Fruit fly (Drosophila melanogaster) whole organism, embryonic: ENCODE results near the gene CG43318.
A peak's percentile ranks its signal among the peaks of the same experiment; 100 is the strongest.

Experiments
- Bgb ChIP-seq: fragments of 200-800 bp; sonication (Bioruptor generic); IDR thresholded peaks from 2 replicates; pipeline ENCODE4 v1.3.6; 2022; ENCODE audit warnings: missing biosample characterization, missing genetic modification characterization; ENCODE audit not compliant: partially characterized antibody
- Bteb2 ChIP-seq: fragments of 200-800 bp; sonication (Bioruptor generic); optimal IDR thresholded peaks from 2 replicates; lab custom pipeline; 2016; ENCODE audit warnings: missing biosample characterization, missing genetic modification characterization
- CG11093 ChIP-seq: fragments of 200-800 bp; sonication (Bioruptor generic); IDR thresholded peaks from 3 replicates; pipeline ENCODE4 v1.3.6; 2022; ENCODE audit warnings: missing biosample characterization, missing genetic modification characterization
- CG11456 ChIP-seq: fragments of 200-800 bp; sonication (Bioruptor generic); IDR thresholded peaks from 3 replicates; pipeline ENCODE4 v1.3.6; 2022; ENCODE audit warnings: missing biosample characterization, missing genetic modification characterization
- CG11560 ChIP-seq: fragments of 200-800 bp; sonication (Bioruptor generic); IDR thresholded peaks from 3 replicates; pipeline ENCODE4 v1.3.6; 2022; ENCODE audit warnings: missing biosample characterization, missing genetic modification characterization
- CG12236 ChIP-seq: fragments of 200-800 bp; sonication (Bioruptor generic); optimal IDR thresholded peaks from 2 replicates; lab custom pipeline; 2016; ENCODE audit warnings: missing biosample characterization, missing genetic modification characterization
- CG13624 ChIP-seq: fragments of 200-800 bp; sonication (Bioruptor generic); optimal IDR thresholded peaks from 2 replicates; lab custom pipeline; 2016; ENCODE audit warnings: missing biosample characterization, missing genetic modification characterization
- CG14050 ChIP-seq: fragments of 200-800 bp; sonication (Bioruptor generic); IDR thresholded peaks from 3 replicates; pipeline ENCODE4 v1.3.6; 2022; ENCODE audit warnings: missing biosample characterization, missing genetic modification characterization
- CG17186 ChIP-seq: fragments of 200-800 bp; sonication (Bioruptor generic); optimal IDR thresholded peaks from 3 replicates; lab custom pipeline; 2017; ENCODE audit warnings: missing biosample characterization, missing genetic modification reagents, missing genetic modification characterization
- CG17612 ChIP-seq: fragments of 200-800 bp; sonication (Bioruptor generic); IDR thresholded peaks from 2 replicates; pipeline ENCODE4 v1.3.6; 2022; ENCODE audit warnings: missing biosample characterization, missing genetic modification characterization
- CG1832 ChIP-seq: fragments of 200-800 bp; sonication (Bioruptor generic); optimal IDR thresholded peaks from 2 replicates; lab custom pipeline; 2017; ENCODE audit warnings: missing biosample characterization, mild to moderate bottlenecking, missing genetic modification characterization, inconsistent platforms
- CG2116 ChIP-seq: fragments of 200-800 bp; sonication (Bioruptor generic); optimal IDR thresholded peaks from 3 replicates; lab custom pipeline; 2018; ENCODE audit warnings: missing biosample characterization, mild to moderate bottlenecking, missing genetic modification characterization
- CG2202 ChIP-seq: fragments of 200-800 bp; sonication (Bioruptor generic); optimal IDR thresholded peaks from 2 replicates; lab custom pipeline; 2018; ENCODE audit warnings: missing biosample characterization, mild to moderate bottlenecking, missing genetic modification characterization
- CG2678 ChIP-seq: fragments of 200-800 bp; sonication (Bioruptor generic); optimal IDR thresholded peaks from 3 replicates; lab custom pipeline; 2019; ENCODE audit warnings: missing biosample characterization, mild to moderate bottlenecking, missing genetic modification characterization, moderate library complexity
- CG3065 ChIP-seq: fragments of 200-800 bp; sonication (Bioruptor generic); optimal IDR thresholded peaks from 2 replicates; lab custom pipeline; 2016; ENCODE audit warnings: missing biosample characterization, missing genetic modification characterization
- CG3281 ChIP-seq: fragments of 200-800 bp; sonication (Bioruptor generic); optimal IDR thresholded peaks from 3 replicates; lab custom pipeline; 2017; ENCODE audit warnings: missing biosample characterization, mild to moderate bottlenecking, missing genetic modification characterization
- CG3407 ChIP-seq: fragments of 200-800 bp; sonication (Bioruptor generic); optimal IDR thresholded peaks from 2 replicates; lab custom pipeline; 2018; ENCODE audit warnings: missing biosample characterization, mild to moderate bottlenecking, missing genetic modification characterization
- CG3838 ChIP-seq: fragments of 200-800 bp; sonication (Bioruptor generic); optimal IDR thresholded peaks from 3 replicates; lab custom pipeline; 2016; ENCODE audit warnings: missing biosample characterization, missing genetic modification characterization
- CG3995 ChIP-seq: fragments of 200-800 bp; sonication (Bioruptor generic); optimal IDR thresholded peaks from 3 replicates; lab custom pipeline; 2016; ENCODE audit warnings: missing biosample characterization, missing genetic modification characterization
- CG4617 ChIP-seq: fragments of 200-800 bp; sonication (Bioruptor generic); optimal IDR thresholded peaks from 3 replicates; lab custom pipeline; 2016; ENCODE audit warnings: missing biosample characterization, missing genetic modification characterization, borderline replicate concordance
- CG6689 ChIP-seq: fragments of 200-800 bp; sonication (Bioruptor generic); IDR thresholded peaks from 2 replicates; pipeline ENCODE4 v1.3.6; 2022; ENCODE audit warnings: missing biosample characterization, missing genetic modification characterization
- CG8924 ChIP-seq: fragments of 200-800 bp; optimal IDR thresholded peaks from 3 replicates; lab custom pipeline; 2019; ENCODE audit warnings: missing biosample characterization, mild to moderate bottlenecking, missing genetic modification characterization, moderate library complexity
- CG9215 ChIP-seq: fragments of 200-800 bp; sonication (Bioruptor generic); IDR thresholded peaks from 2 replicates; pipeline ENCODE4 v1.3.6; 2022; ENCODE audit warnings: missing biosample characterization, missing genetic modification characterization
- Chrac-16 ChIP-seq: fragments of 200-800 bp; sonication (Bioruptor generic); optimal IDR thresholded peaks from 3 replicates; lab custom pipeline; 2016; ENCODE audit warnings: missing biosample characterization, missing genetic modification characterization
- E2f2 ChIP-seq: fragments of 200-800 bp; sonication (Bioruptor generic); IDR thresholded peaks from 2 replicates; pipeline ENCODE4 v1.3.6; 2022; ENCODE audit warnings: missing biosample characterization, missing genetic modification characterization
- ERR ChIP-seq: fragments of 200-800 bp; sonication (Bioruptor generic); optimal IDR thresholded peaks from 2 replicates; lab custom pipeline; 2016; ENCODE audit warnings: missing biosample characterization, missing genetic modification characterization
- Ets65A ChIP-seq: fragments of 200-800 bp; sonication (Bioruptor generic); peaks from one replicate; lab custom pipeline; 2016; ENCODE audit warnings: missing biosample characterization, missing genetic modification characterization
- Fer3 ChIP-seq: fragments of 200-800 bp; sonication (Bioruptor generic); optimal IDR thresholded peaks from 2 replicates; lab custom pipeline; 2018; ENCODE audit warnings: missing biosample characterization, mild to moderate bottlenecking, missing genetic modification characterization, moderate library complexity
- MBD-R2 ChIP-seq: fragments of 200-800 bp; sonication (Bioruptor generic); IDR thresholded peaks from 2 replicates; pipeline ENCODE4 v1.3.6; 2022; ENCODE audit warnings: missing biosample characterization, missing genetic modification characterization
- Mes4 ChIP-seq: fragments of 200-800 bp; sonication (Bioruptor generic); optimal IDR thresholded peaks from 2 replicates; lab custom pipeline; 2016; ENCODE audit warnings: missing biosample characterization, missing genetic modification characterization
- Ptx1 ChIP-seq: fragments of 200-800 bp; sonication (Bioruptor generic); IDR thresholded peaks from 2 replicates; pipeline ENCODE4 v1.3.6; 2022; ENCODE audit warnings: missing biosample characterization, missing genetic modification characterization
- Rx ChIP-seq: fragments of 200-800 bp; sonication (Bioruptor generic); IDR thresholded peaks from 2 replicates; pipeline ENCODE4 v1.3.6; 2022; ENCODE audit warnings: missing biosample characterization, missing genetic modification characterization
- abd-A ChIP-seq: fragments of 200-800 bp; sonication (Bioruptor generic); optimal IDR thresholded peaks from 3 replicates; lab custom pipeline; 2019; ENCODE audit warnings: missing biosample characterization, mild to moderate bottlenecking, missing genetic modification characterization, moderate library complexity
- caup ChIP-seq: fragments of 200-800 bp; sonication (Bioruptor generic); optimal IDR thresholded peaks from 3 replicates; lab custom pipeline; 2017; ENCODE audit warnings: missing biosample characterization, mild to moderate bottlenecking, missing genetic modification characterization, moderate library complexity; ENCODE audit not compliant: severe bottlenecking
- dimm ChIP-seq: fragments of 200-800 bp; sonication (Bioruptor generic); IDR thresholded peaks from 2 replicates; pipeline ENCODE4 v1.3.6; 2022; ENCODE audit warnings: missing biosample characterization, missing genetic modification characterization
- dmrt11E ChIP-seq: fragments of 200-800 bp; sonication (Bioruptor generic); optimal IDR thresholded peaks from 3 replicates; lab custom pipeline; 2018; ENCODE audit warnings: missing biosample characterization, mild to moderate bottlenecking, missing genetic modification characterization, moderate library complexity
- dpn ChIP-seq, 2 experiments: fragments of 200-800 bp; sonication (Bioruptor generic); optimal IDR thresholded peaks; 3 replicates each; lab custom pipeline; 2016; ENCODE audit warnings: missing biosample characterization in 2 of 2, missing genetic modification characterization in 2 of 2
- exex ChIP-seq: fragments of 200-800 bp; sonication (Bioruptor generic); optimal IDR thresholded peaks from 4 replicates; lab custom pipeline; 2018; ENCODE audit warnings: missing biosample characterization, mild to moderate bottlenecking, missing genetic modification characterization, moderate library complexity
- eyg ChIP-seq: fragments of 200-800 bp; sonication (Bioruptor generic); optimal IDR thresholded peaks from 3 replicates; lab custom pipeline; 2016; ENCODE audit warnings: missing biosample characterization, missing genetic modification characterization
- ind ChIP-seq: fragments of 200-800 bp; sonication (Bioruptor generic); optimal IDR thresholded peaks from 3 replicates; lab custom pipeline; 2016; ENCODE audit warnings: missing biosample characterization, missing genetic modification characterization
- lmd ChIP-seq: fragments of 200-800 bp; sonication (Bioruptor generic); IDR thresholded peaks from 2 replicates; pipeline ENCODE4 v1.3.6; 2022; ENCODE audit warnings: missing biosample characterization, missing genetic modification characterization
- mam ChIP-seq: fragments of 200-800 bp; sonication (Bioruptor generic); optimal IDR thresholded peaks from 3 replicates; lab custom pipeline; 2016; ENCODE audit warnings: missing biosample characterization, missing genetic modification characterization
- mld ChIP-seq: fragments of 200-800 bp; sonication (Bioruptor generic); IDR thresholded peaks from 3 replicates; pipeline ENCODE4 v1.3.6; 2022; ENCODE audit warnings: missing biosample characterization, missing genetic modification characterization; ENCODE audit not compliant: partially characterized antibody
- nerfin-2 ChIP-seq: fragments of 200-800 bp; sonication (Bioruptor generic); IDR thresholded peaks from 2 replicates; pipeline ENCODE4 v1.3.6; 2022; ENCODE audit warnings: missing biosample characterization, missing genetic modification characterization; ENCODE audit not compliant: partially characterized antibody
- pzg ChIP-seq: fragments of 200-800 bp; sonication (Bioruptor generic); optimal IDR thresholded peaks from 3 replicates; lab custom pipeline; 2018; ENCODE audit warnings: missing biosample characterization, mild to moderate bottlenecking, missing genetic modification characterization, moderate library complexity
- sens ChIP-seq: fragments of 200-800 bp; sonication (Bioruptor generic); peaks from one replicate; lab custom pipeline; 2016; ENCODE audit warnings: missing biosample characterization, missing genetic modification characterization
- sqz ChIP-seq: fragments of 200-800 bp; sonication (Bioruptor generic); optimal IDR thresholded peaks from 3 replicates; lab custom pipeline; 2018; ENCODE audit warnings: missing biosample characterization, mild to moderate bottlenecking, missing genetic modification characterization
- stc ChIP-seq: fragments of 200-800 bp; sonication (Bioruptor generic); IDR thresholded peaks from 2 replicates; pipeline ENCODE4 v1.3.6; 2022; ENCODE audit warnings: missing biosample characterization, missing genetic modification characterization
- tio ChIP-seq: fragments of 200-800 bp; sonication (Bioruptor generic); optimal IDR thresholded peaks from 2 replicates; lab custom pipeline; 2017; ENCODE audit warnings: missing biosample characterization, missing genetic modification characterization, inconsistent platforms
- trh ChIP-seq: fragments of 200-800 bp; sonication (Bioruptor generic); optimal IDR thresholded peaks from 2 replicates; lab custom pipeline; 2016; ENCODE audit warnings: missing biosample characterization, missing genetic modification characterization
- zen2 ChIP-seq: fragments of 200-800 bp; sonication (Bioruptor generic); IDR thresholded peaks from 3 replicates; pipeline ENCODE4 v1.3.6; 2022; ENCODE audit warnings: missing biosample characterization, missing genetic modification characterization; ENCODE audit not compliant: partially characterized antibody

The CG43318 gene

DNA sequence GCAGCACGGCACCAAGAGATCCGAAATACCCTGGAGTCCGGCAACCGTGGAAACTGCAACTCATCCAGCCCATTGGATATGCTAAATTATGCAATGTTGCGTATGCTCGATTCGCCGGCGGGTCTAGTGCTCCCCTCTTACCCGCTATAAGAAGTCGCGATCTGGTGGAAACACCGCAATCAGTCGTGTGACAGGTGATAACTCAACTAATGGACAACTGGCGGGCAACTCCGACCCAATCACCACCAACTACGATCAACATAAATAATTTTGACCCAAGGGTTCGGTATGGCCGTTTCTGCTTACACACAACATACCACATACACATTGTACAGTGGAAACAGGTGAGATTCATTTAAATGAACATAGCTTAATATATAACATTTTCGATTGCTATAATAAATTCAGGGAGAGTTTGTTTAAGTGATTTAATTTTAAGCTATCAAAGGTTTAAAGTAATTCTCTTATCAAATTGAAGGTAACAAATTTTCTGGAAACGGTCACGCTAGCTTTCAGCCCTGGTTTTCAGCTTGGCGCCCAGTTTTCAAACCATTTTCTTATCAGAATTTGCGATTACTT, 24.0 kb upstream of the CG43318 start, which contains the start of gene Hmt-1 (continued):
- TF ChIP-seq stc (no peak), CG9215 (GFP tag; lab: Robert Waterston, UW) (no peak), CG13624 (GFP tag; lab: Kevin White, UChicago) (no peak), dmrt11E (tag; lab: Kevin White, UChicago) (no peak), CG2116 (GFP tag; lab: Kevin White, UChicago) (peak; percentile 61), Chrac-16 (GFP tag; lab: Kevin White, UChicago) (no peak), CG6689 (GFP tag; lab: Robert Waterston, UW) (no peak), CG8924 (tag; lab: Kevin White, UChicago) (peak; percentile 15), Ets65A (no peak), CG3281 (GFP tag; lab: Kevin White, UChicago) (no peak), caup (no peak), CG1832 (GFP tag; lab: Kevin White, UChicago) (no peak), lmd (GFP tag; lab: Robert Waterston, UW) (no peak), E2f2 (GFP tag; lab: Robert Waterston, UW) (peak; percentile 97), nerfin-2 (GFP tag; lab: Robert Waterston, UW) (no peak), CG3065 (GFP tag; lab: Kevin White, UChicago) (no peak), CG11560 (tag; lab: Robert Waterston, UW) (no peak), CG12236 (no peak), Fer3 (tag; lab: Kevin White, UChicago) (no peak), trh (GFP tag; lab: Kevin White, UChicago) (no peak), pzg (GFP tag; lab: Kevin White, UChicago) (peak; percentile 86), Mes4 (no peak), CG17612 (GFP tag; lab: Robert Waterston, UW) (no peak), abd-A (no peak), CG2202 (tag; lab: Kevin White, UChicago) (peak; percentile 1), CG4617 (GFP tag; lab: Kevin White, UChicago) (peak; percentile 30), dimm (no peak), MBD-R2 (GFP tag; lab: Robert Waterston, UW) (peak; percentile 61; the same call in 1 of the 2 replicates), CG11456 (GFP tag; lab: Robert Waterston, UW) (no peak), Rx (GFP tag; lab: Robert Waterston, UW) (no peak), zen2 (no peak), CG14050 (GFP tag; lab: Robert Waterston, UW) (no peak), ERR (GFP tag; lab: Kevin White, UChicago) (no peak), Bgb (GFP tag; lab: Robert Waterston, UW) (no peak; the same call in 1 of the 2 replicates), CG3838 (GFP tag; lab: Kevin White, UChicago) (no peak), CG17186 (peak; percentile 57), tio (GFP tag; lab: Kevin White, UChicago) (no peak), mld (GFP tag; lab: Robert Waterston, UW) (no peak), eyg (GFP tag; lab: Kevin White, UChicago) (no peak), dpn (GFP tag; optimal IDR thresholded peaks at IDR 0.05; lab: Kevin White, UChicago) (no peak), CG11093 (GFP tag; lab: Robert Waterston, UW) (no peak), mam (no peak), Bteb2 (GFP tag; lab: Kevin White, UChicago) (no peak), CG2678 (tag; lab: Kevin White, UChicago) (no peak), CG3407 (GFP tag; lab: Kevin White, UChicago) (no peak), ind (GFP tag; lab: Kevin White, UChicago) (no peak), sqz (GFP tag; lab: Kevin White, UChicago) (no peak), Ptx1 (GFP tag; lab: Robert Waterston, UW) (no peak), exex (peak; percentile 13), CG3995 (GFP tag; lab: Kevin White, UChicago) (no peak), sens (peak; percentile 83)
